Fruit fly (Drosophila melanogaster): ENCODE results near the gene in.

DNA sequence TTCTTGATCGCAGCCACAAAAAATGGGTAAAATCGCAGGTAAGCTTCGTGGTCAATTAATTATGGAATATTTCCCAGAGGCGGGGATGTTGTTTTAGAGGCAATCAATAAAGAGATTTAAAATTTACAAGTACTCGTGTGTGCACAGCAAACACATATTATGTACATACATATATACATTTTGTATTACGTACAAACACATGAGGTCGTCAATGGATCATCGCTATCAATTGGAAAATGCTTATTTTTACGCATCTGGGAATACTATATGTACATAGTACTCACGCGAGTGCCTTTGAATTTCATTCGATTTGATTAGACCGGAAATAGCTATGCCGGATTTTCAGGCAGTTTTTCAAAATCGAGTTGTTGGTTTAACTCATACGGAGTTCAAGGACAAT lies 49.2 kb upstream of the in start:
- no peak for TF ChIP-seq Dll (optimal IDR thresholded peaks at IDR 0.05)
- TF ChIP-seq psq (optimal IDR thresholded peaks at IDR 0.05), result no peak
- TF ChIP-seq usp (GFP tag; optimal IDR thresholded peaks at IDR 0.05), result no peak
- TF ChIP-seq EcR (GFP tag; optimal IDR thresholded peaks at IDR 0.05), result no peak

Data from whole organism.